Worm (Caenorhabditis elegans) whole organism, L2 larva: ENCODE data around the gene Y62H9A.9.

ENCODE experiments used
- C34F6.9 ChIP-seq: fragments of 150-350 bp; optimal IDR thresholded peaks from 2 replicates; lab custom pipeline; 2014; ENCODE audit warnings: missing biosample characterization, missing genetic modification characterization
- alr-1 ChIP-seq: fragments of 150-350 bp; optimal IDR thresholded peaks from 2 replicates; lab custom pipeline; 2014; ENCODE audit warnings: missing biosample characterization, missing genetic modification characterization
- egl-27 ChIP-seq: sonication (generic microtip); optimal IDR thresholded peaks from 3 replicates; lab custom pipeline; 2017; ENCODE audit warnings: missing biosample characterization, missing genetic modification reagents, missing genetic modification characterization
- fos-1 ChIP-seq: fragments of 150-350 bp; optimal IDR thresholded peaks from 2 replicates; lab custom pipeline; 2014; ENCODE audit warnings: missing biosample characterization, missing genetic modification characterization
- lin-13 ChIP-seq: fragments of 150-350 bp; optimal IDR thresholded peaks from 2 replicates; lab custom pipeline; 2014; ENCODE audit warnings: missing biosample characterization, missing genetic modification reagents, missing genetic modification characterization

Y62H9A.9 gene

ce11 chrX:11848618-11849017, 49.3 kb downstream of the Y62H9A.9 start, which contains the start of gene F54F7.9:
F54F7.9 (minus strand) TSS chrX:11848718.
- TF ChIP-seq egl-27 (tag; lab: Kevin White, UChicago) = no peak
- TF ChIP-seq alr-1 (tag; lab: Kevin White, UChicago) = no peak
- TF ChIP-seq lin-13 = no peak
- no peak for TF ChIP-seq fos-1 (tag; lab: Kevin White, UChicago)
- TF ChIP-seq C34F6.9 (tag; lab: Kevin White, UChicago) = no peak
